Fruit fly (Drosophila melanogaster) whole organism, embryonic: ENCODE data around the gene Wbp2.

Experiments used
- Antp ChIP-seq: fragments of 200-800 bp; sonication (Bioruptor generic); optimal IDR thresholded peaks from 3 replicates; lab custom pipeline; 2016; ENCODE audit warnings: missing biosample characterization, missing genetic modification characterization
- Atf3 ChIP-seq: fragments of 200-800 bp; sonication (Bioruptor generic); optimal IDR thresholded peaks from 3 replicates; lab custom pipeline; 2016; ENCODE audit warnings: missing biosample characterization, missing genetic modification characterization
- Awh ChIP-seq: fragments of 200-800 bp; sonication (Bioruptor generic); IDR thresholded peaks from 2 replicates; pipeline ENCODE4, ENCODE4 v1.3.6; 2022; ENCODE audit warnings: missing biosample characterization, missing genetic modification characterization
- BEAF-32 ChIP-seq: fragments of 200-800 bp; sonication (Bioruptor generic); optimal IDR thresholded peaks from 3 replicates; lab custom pipeline; 2017; ENCODE audit warnings: missing biosample characterization, missing genetic modification characterization, mild to moderate bottlenecking, moderate library complexity, missing genetic modification reagents
- CG1024 ChIP-seq: fragments of 200-800 bp; sonication (Bioruptor generic); IDR thresholded peaks from 2 replicates; pipeline ENCODE4 v1.3.6; 2022; ENCODE audit warnings: missing biosample characterization, missing genetic modification characterization
- CG11247 ChIP-seq: fragments of 200-800 bp; sonication (Bioruptor generic); IDR thresholded peaks from 2 replicates; pipeline ENCODE4 v1.3.6; 2022; ENCODE audit warnings: missing biosample characterization, missing genetic modification characterization
- CG12155 ChIP-seq: fragments of 200-800 bp; sonication (Bioruptor generic); optimal IDR thresholded peaks from 3 replicates; lab custom pipeline; 2016; ENCODE audit warnings: missing biosample characterization, missing genetic modification characterization
- CG12769 ChIP-seq: fragments of 200-800 bp; sonication (Bioruptor generic); optimal IDR thresholded peaks from 2 replicates; lab custom pipeline; 2019; ENCODE audit warnings: missing biosample characterization, mild to moderate bottlenecking, missing genetic modification characterization, moderate library complexity
- CG12942 ChIP-seq: fragments of 200-800 bp; sonication (Bioruptor generic); optimal IDR thresholded peaks from 3 replicates; lab custom pipeline; 2016; ENCODE audit warnings: missing biosample characterization, missing genetic modification characterization
- CG14860 ChIP-seq: fragments of 200-800 bp; sonication (Bioruptor generic); IDR thresholded peaks from 3 replicates; pipeline ENCODE4 v1.3.6; 2022; ENCODE audit warnings: missing biosample characterization, missing genetic modification characterization; ENCODE audit not compliant: partially characterized antibody
- CG16779 ChIP-seq: fragments of 200-800 bp; sonication (Bioruptor generic); IDR thresholded peaks from 2 replicates; pipeline ENCODE4 v1.3.6; 2022; ENCODE audit warnings: missing biosample characterization, missing genetic modification characterization
- CG16815 ChIP-seq: fragments of 200-800 bp; sonication (Bioruptor generic); optimal IDR thresholded peaks from 3 replicates; lab custom pipeline; 2017; ENCODE audit warnings: missing biosample characterization, mild to moderate bottlenecking, missing genetic modification characterization
- CG17359 ChIP-seq: fragments of 200-800 bp; sonication (Bioruptor generic); optimal IDR thresholded peaks from 3 replicates; lab custom pipeline; 2018; ENCODE audit warnings: missing biosample characterization, mild to moderate bottlenecking, missing genetic modification characterization, moderate library complexity
- CG1832 ChIP-seq: fragments of 200-800 bp; sonication (Bioruptor generic); optimal IDR thresholded peaks from 2 replicates; lab custom pipeline; 2017; ENCODE audit warnings: missing biosample characterization, mild to moderate bottlenecking, missing genetic modification characterization, inconsistent platforms
- CG5245 ChIP-seq: fragments of 200-800 bp; sonication (Bioruptor generic); optimal IDR thresholded peaks from 3 replicates; lab custom pipeline; 2016; ENCODE audit warnings: missing biosample characterization, missing genetic modification characterization
- CHES-1-like ChIP-seq: fragments of 200-800 bp; sonication (Bioruptor generic); optimal IDR thresholded peaks from 2 replicates; lab custom pipeline; 2016; ENCODE audit warnings: missing biosample characterization, missing genetic modification characterization
- Camta ChIP-seq: fragments of 200-800 bp; sonication (Bioruptor generic); optimal IDR thresholded peaks from 2 replicates; lab custom pipeline; 2016; ENCODE audit warnings: missing biosample characterization, missing genetic modification characterization
- Dp ChIP-seq: fragments of 200-800 bp; sonication (Bioruptor generic); optimal IDR thresholded peaks from 2 replicates; lab custom pipeline; 2018; ENCODE audit warnings: missing biosample characterization, mild to moderate bottlenecking, missing genetic modification characterization, moderate library complexity
- Elba2 ChIP-seq: fragments of 200-800 bp; sonication (Bioruptor generic); optimal IDR thresholded peaks from 3 replicates; lab custom pipeline; 2016; ENCODE audit warnings: missing biosample characterization, missing genetic modification characterization
- HLH3B ChIP-seq: fragments of 200-800 bp; sonication (Bioruptor generic); IDR thresholded peaks from 2 replicates; pipeline ENCODE4 v1.3.6; 2022; ENCODE audit warnings: missing biosample characterization, missing genetic modification characterization
- HLH4C ChIP-seq: fragments of 200-800 bp; sonication (Bioruptor generic); IDR thresholded peaks from 3 replicates; pipeline ENCODE4 v1.3.6; 2022; ENCODE audit warnings: missing biosample characterization, missing genetic modification characterization; ENCODE audit not compliant: partially characterized antibody
- Lhr ChIP-seq: fragments of 200-800 bp; sonication (Bioruptor generic); optimal IDR thresholded peaks from 3 replicates; lab custom pipeline; 2017; ENCODE audit warnings: mild to moderate bottlenecking, missing biosample characterization, missing genetic modification reagents, missing genetic modification characterization
- Nf-YC ChIP-seq: fragments of 200-800 bp; optimal IDR thresholded peaks from 3 replicates; lab custom pipeline; 2019; ENCODE audit warnings: missing biosample characterization, mild to moderate bottlenecking, missing genetic modification characterization, moderate library complexity
- Oli ChIP-seq: fragments of 200-800 bp; sonication (Bioruptor generic); optimal IDR thresholded peaks from 2 replicates; lab custom pipeline; 2018; ENCODE audit warnings: missing biosample characterization, mild to moderate bottlenecking, missing genetic modification characterization, moderate library complexity
- Ptx1 ChIP-seq: fragments of 200-800 bp; sonication (Bioruptor generic); IDR thresholded peaks from 2 replicates; pipeline ENCODE4 v1.3.6; 2022; ENCODE audit warnings: missing biosample characterization, missing genetic modification characterization
- Vsx1 ChIP-seq: fragments of 200-800 bp; sonication (Bioruptor generic); optimal IDR thresholded peaks from 2 replicates; lab custom pipeline; 2017; ENCODE audit warnings: missing biosample characterization, mild to moderate bottlenecking, missing genetic modification characterization, missing genetic modification reagents
- YL-1 ChIP-seq: fragments of 200-800 bp; sonication (Bioruptor generic); optimal IDR thresholded peaks from 3 replicates; lab custom pipeline; 2017; ENCODE audit warnings: missing biosample characterization, mild to moderate bottlenecking, missing genetic modification characterization
- bab2 ChIP-seq: fragments of 200-800 bp; sonication (Bioruptor generic); optimal IDR thresholded peaks from 2 replicates; lab custom pipeline; 2016; ENCODE audit warnings: missing biosample characterization, missing genetic modification characterization
- bigmax ChIP-seq: fragments of 200-800 bp; sonication (Bioruptor generic); optimal IDR thresholded peaks from 2 replicates; lab custom pipeline; 2018; ENCODE audit warnings: missing biosample characterization, mild to moderate bottlenecking, missing genetic modification characterization
- cg ChIP-seq: fragments of 200-800 bp; sonication (Bioruptor generic); optimal IDR thresholded peaks from 3 replicates; lab custom pipeline; 2019; ENCODE audit warnings: missing biosample characterization, mild to moderate bottlenecking, missing genetic modification characterization, moderate library complexity
- chif ChIP-seq, 2 experiments: fragments of 200-800 bp; sonication (Bioruptor generic); optimal IDR thresholded peaks; 3 replicates each; lab custom pipeline; 2016; ENCODE audit warnings: missing biosample characterization in 2 of 2, missing genetic modification characterization in 2 of 2
- crol ChIP-seq: fragments of 200-800 bp; sonication (Bioruptor generic); IDR thresholded peaks from 2 replicates; pipeline ENCODE4 v1.3.6; 2022; ENCODE audit warnings: missing biosample characterization, missing genetic modification characterization
- danr ChIP-seq: fragments of 200-800 bp; sonication (Bioruptor generic); IDR thresholded peaks from 2 replicates; pipeline ENCODE4 v1.3.6; 2022; ENCODE audit warnings: missing biosample characterization, missing genetic modification characterization
- dimm ChIP-seq: fragments of 200-800 bp; sonication (Bioruptor generic); IDR thresholded peaks from 2 replicates; pipeline ENCODE4 v1.3.6; 2022; ENCODE audit warnings: missing biosample characterization, missing genetic modification characterization
- dm ChIP-seq: fragments of 200-800 bp; sonication (Bioruptor generic); optimal IDR thresholded peaks from 3 replicates; lab custom pipeline; 2016; ENCODE audit warnings: missing biosample characterization, missing genetic modification characterization
- eyg ChIP-seq: fragments of 200-800 bp; sonication (Bioruptor generic); optimal IDR thresholded peaks from 3 replicates; lab custom pipeline; 2016; ENCODE audit warnings: missing biosample characterization, missing genetic modification characterization
- fd102C ChIP-seq: fragments of 200-800 bp; sonication (Bioruptor generic); optimal IDR thresholded peaks from 2 replicates; lab custom pipeline; 2018; ENCODE audit warnings: missing biosample characterization, mild to moderate bottlenecking, missing genetic modification characterization, moderate library complexity
- fd3F ChIP-seq: fragments of 200-800 bp; sonication (Bioruptor generic); optimal IDR thresholded peaks from 2 replicates; lab custom pipeline; 2018; ENCODE audit warnings: missing biosample characterization, mild to moderate bottlenecking, missing genetic modification characterization, moderate library complexity
- jing ChIP-seq: fragments of 200-800 bp; sonication (Bioruptor generic); optimal IDR thresholded peaks from 2 replicates; lab custom pipeline; 2018; ENCODE audit warnings: missing biosample characterization, mild to moderate bottlenecking, missing genetic modification characterization
- kay ChIP-seq: fragments of 200-800 bp; sonication (Bioruptor generic); optimal IDR thresholded peaks from 2 replicates; lab custom pipeline; 2016; ENCODE audit warnings: missing biosample characterization, missing genetic modification characterization
- lilli ChIP-seq: fragments of 200-800 bp; sonication (Bioruptor generic); optimal IDR thresholded peaks from 3 replicates; lab custom pipeline; 2016; ENCODE audit warnings: missing biosample characterization, missing genetic modification characterization
- maf-S ChIP-seq: fragments of 200-800 bp; sonication (Bioruptor generic); optimal IDR thresholded peaks from 2 replicates; lab custom pipeline; 2016; ENCODE audit warnings: missing biosample characterization, missing genetic modification characterization
- nau ChIP-seq: fragments of 200-800 bp; sonication (Bioruptor generic); optimal IDR thresholded peaks from 3 replicates; lab custom pipeline; 2017; ENCODE audit warnings: missing biosample characterization, mild to moderate bottlenecking, missing genetic modification characterization, missing genetic modification reagents
- p53 ChIP-seq: fragments of 200-800 bp; sonication (Bioruptor generic); optimal IDR thresholded peaks from 2 replicates; lab custom pipeline; 2016; ENCODE audit warnings: missing biosample characterization, missing genetic modification characterization
- ro ChIP-seq: fragments of 200-800 bp; sonication (Bioruptor generic); IDR thresholded peaks from 2 replicates; pipeline ENCODE4 v1.3.6; 2022; ENCODE audit warnings: missing biosample characterization, missing genetic modification characterization
- sima ChIP-seq: fragments of 200-800 bp; sonication (Bioruptor generic); optimal IDR thresholded peaks from 2 replicates; lab custom pipeline; 2016; ENCODE audit warnings: missing biosample characterization, missing genetic modification characterization
- slbo ChIP-seq: fragments of 200-800 bp; sonication (Bioruptor generic); IDR thresholded peaks from 2 replicates; pipeline ENCODE4 v1.3.6; 2022; ENCODE audit warnings: missing biosample characterization, missing genetic modification characterization
- sob ChIP-seq: fragments of 200-800 bp; sonication (Bioruptor generic); IDR thresholded peaks from 2 replicates; pipeline ENCODE4 v1.3.6; 2022; ENCODE audit warnings: missing biosample characterization, missing genetic modification characterization
- sr ChIP-seq: fragments of 200-800 bp; sonication (Bioruptor generic); IDR thresholded peaks from 3 replicates; pipeline ENCODE4 v1.3.6; 2022; ENCODE audit warnings: missing biosample characterization, missing genetic modification characterization
- tio ChIP-seq: fragments of 200-800 bp; sonication (Bioruptor generic); optimal IDR thresholded peaks from 2 replicates; lab custom pipeline; 2017; ENCODE audit warnings: missing biosample characterization, missing genetic modification characterization, inconsistent platforms
- wdn ChIP-seq: fragments of 200-800 bp; sonication (Bioruptor generic); IDR thresholded peaks from 2 replicates; pipeline ENCODE4 v1.3.6; 2022; ENCODE audit warnings: missing biosample characterization, missing genetic modification characterization
- zfh1 ChIP-seq: fragments of 200-800 bp; sonication (Bioruptor generic); IDR thresholded peaks from 3 replicates; pipeline ENCODE4 v1.3.6; 2022; ENCODE audit warnings: missing biosample characterization, missing genetic modification characterization

Gene Wbp2

dm6 chr3L:12832355-12832881 is 17.5 kb upstream of the Wbp2 start (continued):
- 0 out of 2 replicates have a peak, but pooled peaks have one; percentile 3 for TF ChIP-seq slbo (GFP tag; lab: Robert Waterston, UW)
- no peak for TF ChIP-seq kay (GFP tag; lab: Kevin White, UChicago)
- peak; percentile 5 for TF ChIP-seq Vsx1 (GFP tag; lab: Kevin White, UChicago)
- no peak for TF ChIP-seq maf-S (GFP tag; lab: Kevin White, UChicago)
- TF ChIP-seq ro (GFP tag; lab: Robert Waterston, UW) = no peak
- TF ChIP-seq Camta (GFP tag; lab: Kevin White, UChicago) = no peak
- no peak for TF ChIP-seq CHES-1-like (GFP tag; lab: Kevin White, UChicago)
- TF ChIP-seq lilli (GFP tag; lab: Kevin White, UChicago) = no peak
- no peak for TF ChIP-seq danr (GFP tag; lab: Robert Waterston, UW)
- no peak for TF ChIP-seq Oli
- TF ChIP-seq CG12769 (tag; lab: Kevin White, UChicago) = peak; percentile 83
- peak; percentile 31 for TF ChIP-seq nau (GFP tag; lab: Kevin White, UChicago)
- no peak for TF ChIP-seq CG1024
- no peak for TF ChIP-seq sob (GFP tag; lab: Robert Waterston, UW)
- no peak for TF ChIP-seq HLH3B (GFP tag; lab: Robert Waterston, UW)
- TF ChIP-seq cg = peak; percentile 27
- TF ChIP-seq CG12942 (GFP tag; lab: Kevin White, UChicago) = no peak
- TF ChIP-seq Antp = no peak
- TF ChIP-seq YL-1 = no peak
- TF ChIP-seq CG1832 (GFP tag; lab: Kevin White, UChicago) = no peak
- TF ChIP-seq chif (GFP tag; optimal IDR thresholded peaks at IDR 0.05; lab: Kevin White, UChicago) = no peak
- TF ChIP-seq Elba2 = no peak
- TF ChIP-seq dimm (GFP tag; lab: Robert Waterston, UW) = no peak
- TF ChIP-seq tio (GFP tag; lab: Kevin White, UChicago) = no peak
- TF ChIP-seq bigmax (GFP tag; lab: Kevin White, UChicago) = no peak
- TF ChIP-seq Dp (GFP tag; lab: Kevin White, UChicago) = no peak
- no peak for TF ChIP-seq wdn (GFP tag; lab: Robert Waterston, UW)
- TF ChIP-seq jing = no peak
- 0 out of 3 replicates have a peak, but pooled peaks have one; percentile 36 for TF ChIP-seq HLH4C
- no peak for TF ChIP-seq CG14860
- no peak; the same call in 1 of the 2 replicates for TF ChIP-seq crol (GFP tag; lab: Robert Waterston, UW)
- TF ChIP-seq CG16779 (GFP tag; lab: Robert Waterston, UW) = no peak
- no peak for TF ChIP-seq CG16815 (GFP tag; lab: Kevin White, UChicago)
- no peak for TF ChIP-seq Atf3 (GFP tag; lab: Kevin White, UChicago)
- no peak for TF ChIP-seq bab2
- peak; percentile 49 for TF ChIP-seq Nf-YC (tag; lab: Kevin White, UChicago)
- no peak for TF ChIP-seq sima (GFP tag; lab: Kevin White, UChicago)
- no peak for TF ChIP-seq CG11247 (GFP tag; lab: Robert Waterston, UW)
- no peak for TF ChIP-seq Ptx1 (GFP tag; lab: Robert Waterston, UW)
- TF ChIP-seq CG5245 (GFP tag; lab: Kevin White, UChicago) = no peak
- TF ChIP-seq Lhr (GFP tag; lab: Kevin White, UChicago) = no peak
- TF ChIP-seq CG12155 (GFP tag; lab: Kevin White, UChicago) = no peak
- TF ChIP-seq CG17359 (tag; lab: Kevin White, UChicago) = no peak
- TF ChIP-seq BEAF-32 (GFP tag; lab: Kevin White, UChicago) = no peak
- no peak for TF ChIP-seq eyg (GFP tag; lab: Kevin White, UChicago)
- TF ChIP-seq p53 (GFP tag; lab: Kevin White, UChicago) = no peak
- no peak for TF ChIP-seq fd3F (GFP tag; lab: Kevin White, UChicago)
- no peak for TF ChIP-seq fd102C (GFP tag; lab: Kevin White, UChicago)
- TF ChIP-seq dm (GFP tag; lab: Kevin White, UChicago) = no peak
- TF ChIP-seq Awh (GFP tag; lab: Robert Waterston, UW) = peak; percentile 35; the same call in 1 of the 2 replicates
- 0 out of 3 replicates have a peak, but pooled peaks have one; percentile 9 for TF ChIP-seq zfh1 (GFP tag; lab: Robert Waterston, UW)
- TF ChIP-seq sr (GFP tag; lab: Robert Waterston, UW) = no peak; the same call in 2 of the 3 replicates
